Fruit fly (Drosophila melanogaster) whole organism, embryonic: ENCODE measurements around the gene CG33284.

Source experiments
- CG1024 ChIP-seq: fragments of 200-800 bp; sonication (Bioruptor generic); IDR thresholded peaks from 2 replicates; pipeline ENCODE4 v1.3.6; 2022; ENCODE audit warnings: missing biosample characterization, missing genetic modification characterization
- CG10979 ChIP-seq: fragments of 200-800 bp; sonication (Bioruptor generic); optimal IDR thresholded peaks from 2 replicates; lab custom pipeline; 2018; ENCODE audit warnings: missing biosample characterization, mild to moderate bottlenecking, missing genetic modification characterization, moderate library complexity
- CG11456 ChIP-seq: fragments of 200-800 bp; sonication (Bioruptor generic); IDR thresholded peaks from 3 replicates; pipeline ENCODE4 v1.3.6; 2022; ENCODE audit warnings: missing biosample characterization, missing genetic modification characterization
- CG12236 ChIP-seq: fragments of 200-800 bp; sonication (Bioruptor generic); optimal IDR thresholded peaks from 2 replicates; lab custom pipeline; 2016; ENCODE audit warnings: missing biosample characterization, missing genetic modification characterization
- CG12769 ChIP-seq: fragments of 200-800 bp; sonication (Bioruptor generic); optimal IDR thresholded peaks from 2 replicates; lab custom pipeline; 2019; ENCODE audit warnings: missing biosample characterization, mild to moderate bottlenecking, missing genetic modification characterization, moderate library complexity
- CG13775 ChIP-seq: fragments of 200-800 bp; sonication (Bioruptor generic); optimal IDR thresholded peaks from 3 replicates; lab custom pipeline; 2017; ENCODE audit warnings: missing biosample characterization, mild to moderate bottlenecking, missing genetic modification characterization
- CG16813 ChIP-seq: fragments of 200-800 bp; sonication (Bioruptor generic); IDR thresholded peaks from 3 replicates; pipeline ENCODE4 v1.3.6; 2022; ENCODE audit warnings: missing biosample characterization, missing genetic modification characterization; ENCODE audit not compliant: partially characterized antibody
- CG17612 ChIP-seq: fragments of 200-800 bp; sonication (Bioruptor generic); IDR thresholded peaks from 2 replicates; pipeline ENCODE4 v1.3.6; 2022; ENCODE audit warnings: missing biosample characterization, missing genetic modification characterization
- CG1832 ChIP-seq: fragments of 200-800 bp; sonication (Bioruptor generic); optimal IDR thresholded peaks from 2 replicates; lab custom pipeline; 2017; ENCODE audit warnings: missing biosample characterization, mild to moderate bottlenecking, missing genetic modification characterization, inconsistent platforms
- CG31441 ChIP-seq: fragments of 200-800 bp; sonication (Bioruptor generic); IDR thresholded peaks from 2 replicates; pipeline ENCODE4 v1.3.6; 2022; ENCODE audit warnings: missing biosample characterization, missing genetic modification characterization
- CG3163 ChIP-seq: fragments of 200-800 bp; sonication (Bioruptor generic); optimal IDR thresholded peaks from 3 replicates; lab custom pipeline; 2016; ENCODE audit warnings: missing biosample characterization, missing genetic modification characterization
- CG5245 ChIP-seq: fragments of 200-800 bp; sonication (Bioruptor generic); optimal IDR thresholded peaks from 3 replicates; lab custom pipeline; 2016; ENCODE audit warnings: missing biosample characterization, missing genetic modification characterization
- CG5953 ChIP-seq: fragments of 200-800 bp; sonication (Bioruptor generic); IDR thresholded peaks from 2 replicates; pipeline ENCODE4 v1.3.6; 2022; ENCODE audit warnings: missing biosample characterization, missing genetic modification characterization
- CG6272 ChIP-seq: fragments of 200-800 bp; sonication (Bioruptor generic); IDR thresholded peaks from 2 replicates; pipeline ENCODE4 v1.3.6; 2022; ENCODE audit warnings: missing biosample characterization, missing genetic modification characterization
- CG7357 ChIP-seq: fragments of 200-800 bp; sonication (Bioruptor generic); IDR thresholded peaks from 3 replicates; pipeline ENCODE4 v1.3.6; 2022; ENCODE audit warnings: missing biosample characterization, missing genetic modification characterization
- CG7963 ChIP-seq: fragments of 200-800 bp; sonication (Bioruptor generic); IDR thresholded peaks from 3 replicates; pipeline ENCODE4 v1.3.6; 2022; ENCODE audit warnings: missing biosample characterization, missing genetic modification characterization; ENCODE audit not compliant: partially characterized antibody
- CG8359 ChIP-seq: fragments of 200-800 bp; sonication (Bioruptor generic); optimal IDR thresholded peaks from 2 replicates; lab custom pipeline; 2017; ENCODE audit warnings: missing biosample characterization, mild to moderate bottlenecking, missing genetic modification characterization, borderline replicate concordance
- CG9876 ChIP-seq: fragments of 200-800 bp; sonication (Bioruptor generic); optimal IDR thresholded peaks from 2 replicates; lab custom pipeline; 2016; ENCODE audit warnings: missing biosample characterization, missing genetic modification characterization
- CHES-1-like ChIP-seq: fragments of 200-800 bp; sonication (Bioruptor generic); optimal IDR thresholded peaks from 2 replicates; lab custom pipeline; 2016; ENCODE audit warnings: missing biosample characterization, missing genetic modification characterization
- CrebB ChIP-seq: fragments of 200-800 bp; sonication (Bioruptor generic); optimal IDR thresholded peaks from 3 replicates; lab custom pipeline; 2018; ENCODE audit warnings: missing biosample characterization, mild to moderate bottlenecking, missing genetic modification characterization
- Fer3 ChIP-seq: fragments of 200-800 bp; sonication (Bioruptor generic); optimal IDR thresholded peaks from 2 replicates; lab custom pipeline; 2018; ENCODE audit warnings: missing biosample characterization, mild to moderate bottlenecking, missing genetic modification characterization, moderate library complexity
- H15 ChIP-seq: fragments of 200-800 bp; sonication (Bioruptor generic); IDR thresholded peaks from 3 replicates; pipeline ENCODE4 v1.3.6; 2022; ENCODE audit warnings: missing biosample characterization, missing genetic modification characterization
- Jarid2 ChIP-seq: fragments of 200-800 bp; sonication (Bioruptor generic); optimal IDR thresholded peaks from 3 replicates; lab custom pipeline; 2017; ENCODE audit warnings: mild to moderate bottlenecking, missing biosample characterization, missing genetic modification reagents, missing genetic modification characterization
- NK7.1 ChIP-seq: fragments of 200-800 bp; sonication (Bioruptor generic); optimal IDR thresholded peaks from 3 replicates; lab custom pipeline; 2016; ENCODE audit warnings: missing biosample characterization, missing genetic modification characterization
- NfI ChIP-seq: fragments of 200-800 bp; sonication (Bioruptor generic); optimal IDR thresholded peaks from 3 replicates; lab custom pipeline; 2018; ENCODE audit warnings: missing biosample characterization, mild to moderate bottlenecking, missing genetic modification characterization, moderate library complexity
- Ptx1 ChIP-seq: fragments of 200-800 bp; sonication (Bioruptor generic); IDR thresholded peaks from 2 replicates; pipeline ENCODE4 v1.3.6; 2022; ENCODE audit warnings: missing biosample characterization, missing genetic modification characterization
- Sry-β ChIP-seq: fragments of 200-800 bp; sonication (Bioruptor generic); optimal IDR thresholded peaks from 2 replicates; lab custom pipeline; 2018; ENCODE audit warnings: missing biosample characterization, mild to moderate bottlenecking, missing genetic modification characterization, moderate library complexity
- Vsx1 ChIP-seq: fragments of 200-800 bp; sonication (Bioruptor generic); optimal IDR thresholded peaks from 2 replicates; lab custom pipeline; 2017; ENCODE audit warnings: missing biosample characterization, mild to moderate bottlenecking, missing genetic modification characterization, missing genetic modification reagents
- YL-1 ChIP-seq: fragments of 200-800 bp; sonication (Bioruptor generic); optimal IDR thresholded peaks from 3 replicates; lab custom pipeline; 2017; ENCODE audit warnings: missing biosample characterization, mild to moderate bottlenecking, missing genetic modification characterization
- al ChIP-seq: fragments of 200-800 bp; sonication (Bioruptor generic); IDR thresholded peaks from 2 replicates; pipeline ENCODE4 v1.3.6; 2022; ENCODE audit warnings: missing biosample characterization, missing genetic modification characterization
- aop ChIP-seq: fragments of 200-800 bp; sonication (Bioruptor generic); IDR thresholded peaks from 2 replicates; pipeline ENCODE4 v1.3.6; 2022; ENCODE audit warnings: missing biosample characterization, missing genetic modification characterization
- ara ChIP-seq: fragments of 200-800 bp; sonication (Bioruptor generic); IDR thresholded peaks from 2 replicates; pipeline ENCODE4 v1.3.6; 2022; ENCODE audit warnings: missing biosample characterization, missing genetic modification characterization
- dimm ChIP-seq: fragments of 200-800 bp; sonication (Bioruptor generic); IDR thresholded peaks from 2 replicates; pipeline ENCODE4 v1.3.6; 2022; ENCODE audit warnings: missing biosample characterization, missing genetic modification characterization
- emc ChIP-seq: fragments of 200-800 bp; sonication (Bioruptor generic); optimal IDR thresholded peaks from 2 replicates; lab custom pipeline; 2016; ENCODE audit warnings: missing biosample characterization, missing genetic modification characterization
- fru ChIP-seq: fragments of >200 bp; optimal IDR thresholded peaks from 2 replicates; lab custom pipeline; 2017
- gfzf ChIP-seq: fragments of 200-800 bp; sonication (Bioruptor generic); optimal IDR thresholded peaks from 2 replicates; lab custom pipeline; 2016; ENCODE audit warnings: missing biosample characterization, mild to moderate bottlenecking, missing genetic modification characterization, moderate library complexity
- grau ChIP-seq: fragments of 200-800 bp; optimal IDR thresholded peaks from 3 replicates; lab custom pipeline; 2019; ENCODE audit warnings: missing biosample characterization, mild to moderate bottlenecking, missing genetic modification characterization, moderate library complexity
- gsb-n ChIP-seq: fragments of 200-800 bp; sonication (Bioruptor generic); optimal IDR thresholded peaks from 3 replicates; lab custom pipeline; 2018; ENCODE audit warnings: missing biosample characterization, mild to moderate bottlenecking, missing genetic modification characterization
- lab ChIP-seq: fragments of 200-800 bp; sonication (Bioruptor generic); optimal IDR thresholded peaks from 3 replicates; lab custom pipeline; 2017; ENCODE audit warnings: missing biosample characterization, missing genetic modification characterization, mild to moderate bottlenecking, moderate library complexity, missing genetic modification reagents
- lilli ChIP-seq: fragments of 200-800 bp; sonication (Bioruptor generic); optimal IDR thresholded peaks from 3 replicates; lab custom pipeline; 2016; ENCODE audit warnings: missing biosample characterization, missing genetic modification characterization
- lmd ChIP-seq: fragments of 200-800 bp; sonication (Bioruptor generic); IDR thresholded peaks from 2 replicates; pipeline ENCODE4 v1.3.6; 2022; ENCODE audit warnings: missing biosample characterization, missing genetic modification characterization
- pros ChIP-seq: fragments of 200-800 bp; sonication (Bioruptor generic); optimal IDR thresholded peaks from 3 replicates; lab custom pipeline; 2019; ENCODE audit warnings: missing biosample characterization, mild to moderate bottlenecking, missing genetic modification characterization, moderate library complexity
- sens-2 ChIP-seq: fragments of 200-800 bp; sonication (Bioruptor generic); IDR thresholded peaks from 2 replicates; pipeline ENCODE4 v1.3.6; 2022; ENCODE audit warnings: missing biosample characterization, missing genetic modification characterization
- slbo ChIP-seq: fragments of 200-800 bp; sonication (Bioruptor generic); IDR thresholded peaks from 2 replicates; pipeline ENCODE4 v1.3.6; 2022; ENCODE audit warnings: missing biosample characterization, missing genetic modification characterization
- sna ChIP-seq: fragments of 200-800 bp; sonication (Bioruptor generic); IDR thresholded peaks from 2 replicates; pipeline ENCODE4 v1.3.6; 2022; ENCODE audit warnings: missing biosample characterization, missing genetic modification characterization; ENCODE audit not compliant: partially characterized antibody
- stc ChIP-seq: fragments of 200-800 bp; sonication (Bioruptor generic); IDR thresholded peaks from 2 replicates; pipeline ENCODE4 v1.3.6; 2022; ENCODE audit warnings: missing biosample characterization, missing genetic modification characterization
- tio ChIP-seq: fragments of 200-800 bp; sonication (Bioruptor generic); optimal IDR thresholded peaks from 2 replicates; lab custom pipeline; 2017; ENCODE audit warnings: missing biosample characterization, missing genetic modification characterization, inconsistent platforms
- tll ChIP-seq, 2 experiments: fragments of 200-800 bp in 1 of 2; fragments of >200 bp in 1 of 2; sonication (Bioruptor generic) in 1 of 2; optimal IDR thresholded peaks; 2 replicates each; lab custom pipeline; 2017 to 2019; ENCODE audit warnings: missing biosample characterization in 2 of 2, missing genetic modification characterization in 2 of 2, mild to moderate bottlenecking in 1 of 2, moderate library complexity in 1 of 2
- ttk ChIP-seq: fragments of 200-800 bp; sonication (Bioruptor generic); IDR thresholded peaks from 2 replicates; pipeline ENCODE4 v2.1.2; 2022; ENCODE audit warnings: missing biosample characterization, missing genetic modification characterization
- yki ChIP-seq: fragments of >200 bp; optimal IDR thresholded peaks from 3 replicates; lab custom pipeline; 2018

CG33284 gene

DNA sequence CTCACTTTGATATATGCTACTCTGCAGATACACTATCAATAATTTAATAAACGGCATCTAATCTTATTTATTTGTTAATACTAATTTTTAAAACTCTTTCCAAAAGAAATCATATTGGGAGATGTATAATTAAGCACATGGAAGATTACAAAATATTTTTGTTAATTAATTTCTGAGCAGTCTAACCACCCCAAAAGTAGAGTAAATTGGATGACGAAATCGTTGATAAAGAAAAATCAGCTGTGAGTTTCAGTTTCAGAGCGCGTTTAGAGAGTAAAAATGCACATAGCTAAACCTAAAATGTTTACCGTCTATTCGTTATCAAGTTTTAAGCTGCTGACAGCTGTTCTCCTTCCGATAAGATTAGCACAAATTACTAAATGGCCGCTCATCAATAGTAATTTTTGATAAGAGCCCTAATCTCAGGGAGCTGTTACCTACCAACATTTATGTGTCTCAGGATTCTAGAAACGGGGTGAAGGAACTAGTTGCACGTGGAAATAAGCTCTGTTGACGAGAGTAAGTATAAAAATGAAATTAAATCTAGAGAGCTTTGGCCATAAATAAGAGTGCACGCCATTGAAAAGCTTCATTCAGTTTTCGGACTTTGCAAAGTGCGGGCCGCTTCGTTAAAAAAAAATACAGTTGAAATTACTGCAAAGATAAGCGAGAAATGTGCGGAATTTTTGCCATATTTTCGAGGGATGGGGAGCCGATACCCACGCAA lies 49.1 kb downstream of the CG33284 start, which contains the start of the genes chb and AsnS (continued):
- TF ChIP-seq lilli (peak; percentile 85), CG7963 (GFP tag; lab: Robert Waterston, UW) (no peak), al (GFP tag; lab: Robert Waterston, UW) (peak; percentile 91), NfI (peak; percentile 90), CG5953 (peak; percentile 79), lmd (GFP tag; lab: Robert Waterston, UW) (peak; percentile 92), CG1832 (GFP tag; lab: Kevin White, UChicago) (no peak), yki (lab: Kevin White, UChicago) (no peak), stc (GFP tag; lab: Robert Waterston, UW) (peak; percentile 96), lab (GFP tag; lab: Kevin White, UChicago) (peak; percentile 92), pros (GFP tag; lab: Kevin White, UChicago) (no peak), CG11456 (peak; percentile 91), Jarid2 (GFP tag; lab: Kevin White, UChicago) (no peak), Vsx1 (peak; percentile 81), CG17612 (GFP tag; lab: Robert Waterston, UW) (peak; percentile 77), ara (GFP tag; lab: Robert Waterston, UW) (peak; percentile 82), Sry-β (GFP tag; lab: Kevin White, UChicago) (no peak), sens-2 (peak; percentile 66), grau (peak; percentile 94), CG5245 (GFP tag; lab: Kevin White, UChicago) (peak; percentile 69), CG7357 (GFP tag; lab: Robert Waterston, UW) (peak; percentile 76), CG3163 (GFP tag; lab: Kevin White, UChicago) (no peak), CG9876 (GFP tag; lab: Kevin White, UChicago) (peak; percentile 20), CG6272 (GFP tag; lab: Robert Waterston, UW) (peak; percentile 84), gfzf (GFP tag; lab: Kevin White, UChicago) (no peak), slbo (peak; percentile 96), aop (peak; percentile 42; the same call in 1 of the 2 replicates), tll (GFP tag; optimal IDR thresholded peaks at IDR 0.05; lab: Kevin White, UChicago) (no peak), CG12236 (GFP tag; lab: Kevin White, UChicago) (peak; percentile 55), CG16813 (GFP tag; lab: Robert Waterston, UW) (no peak), tio (GFP tag; lab: Kevin White, UChicago) (peak; percentile 72), CG10979 (tag; lab: Kevin White, UChicago) (peak; percentile 88), CG13775 (GFP tag; lab: Kevin White, UChicago) (peak; percentile 70), CG12769 (tag; lab: Kevin White, UChicago) (peak; percentile 94), NK7.1 (GFP tag; lab: Kevin White, UChicago) (peak; percentile 56), ttk (peak; percentile 92), CrebB (peak; percentile 87), CHES-1-like (GFP tag; lab: Kevin White, UChicago) (peak; percentile 67), Ptx1 (peak; percentile 96), emc (GFP tag; lab: Kevin White, UChicago) (peak; percentile 43), dimm (GFP tag; lab: Robert Waterston, UW) (peak; percentile 80), sna (no peak), YL-1 (no peak), CG31441 (GFP tag; lab: Robert Waterston, UW) (peak; percentile 88), H15 (GFP tag; lab: Robert Waterston, UW) (peak; percentile 91), CG1024 (GFP tag; lab: Robert Waterston, UW) (peak; percentile 81), CG8359 (GFP tag; lab: Kevin White, UChicago) (peak; percentile 64), gsb-n (tag; lab: Kevin White, UChicago) (peak; percentile 89), Fer3 (tag; lab: Kevin White, UChicago) (peak; percentile 96), fru (lab: Kevin White, UChicago) (no peak)
